Fruit fly (Drosophila melanogaster): ENCODE data around the gene CG31752.
A peak's percentile ranks its signal among the peaks of the same experiment; 100 is the strongest.

Gene CG31752

dm6 chr2L:18830587-18831528 lies 10.3 kb downstream of the CG31752 start, which contains the start of the genes CG17597 and ScpX:
Gene CG17597, minus strand, starts transcription at chr2L:18831153.
Gene ScpX, plus strand, starts transcription at chr2L:18831229.
- no peak for TF ChIP-seq usp (GFP tag; optimal IDR thresholded peaks at IDR 0.05)
- no peak for TF ChIP-seq CG8478 (optimal IDR thresholded peaks at IDR 0.05)
- no peak for TF ChIP-seq pan (optimal IDR thresholded peaks at IDR 0.05)
- no peak for TF ChIP-seq psq (optimal IDR thresholded peaks at IDR 0.05)
- no peak for TF ChIP-seq Dll (optimal IDR thresholded peaks at IDR 0.05)
- no peak for TF ChIP-seq EcR (GFP tag; optimal IDR thresholded peaks at IDR 0.05)

DNA sequence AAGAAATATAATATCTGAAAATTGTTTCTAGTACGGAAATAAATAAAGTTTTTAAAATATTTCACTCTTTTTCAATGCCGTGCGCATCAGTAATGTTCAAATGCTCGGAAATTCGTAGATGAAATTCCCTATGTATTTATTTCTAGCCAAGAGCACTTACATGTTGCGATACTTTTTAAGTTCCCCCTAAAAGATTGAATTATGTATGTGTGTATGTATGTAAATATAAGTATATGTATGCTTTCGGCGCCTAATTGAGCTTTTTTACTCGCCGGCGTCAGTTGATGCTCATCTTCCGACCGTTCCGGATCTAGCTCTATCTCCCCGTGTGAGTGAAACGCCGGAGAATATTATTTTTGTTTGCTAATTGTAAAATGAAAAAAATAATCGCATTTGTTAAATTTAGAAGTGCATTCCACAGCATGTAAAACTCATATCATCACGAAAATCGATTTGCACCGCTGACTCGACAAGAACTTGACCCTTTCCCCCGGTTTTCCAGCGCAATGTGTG lies 14.6 kb downstream of the CG31752 start, which contains the start of gene Ugt36E1:
Gene Ugt36E1 (plus strand): TSS at position 275 of the 513 bp plus-strand sequence.
- peak; percentile 30 for TF ChIP-seq pan (optimal IDR thresholded peaks at IDR 0.05)
- no peak for TF ChIP-seq Dll (optimal IDR thresholded peaks at IDR 0.05)
- no peak for TF ChIP-seq EcR (GFP tag; optimal IDR thresholded peaks at IDR 0.05)

DNA sequence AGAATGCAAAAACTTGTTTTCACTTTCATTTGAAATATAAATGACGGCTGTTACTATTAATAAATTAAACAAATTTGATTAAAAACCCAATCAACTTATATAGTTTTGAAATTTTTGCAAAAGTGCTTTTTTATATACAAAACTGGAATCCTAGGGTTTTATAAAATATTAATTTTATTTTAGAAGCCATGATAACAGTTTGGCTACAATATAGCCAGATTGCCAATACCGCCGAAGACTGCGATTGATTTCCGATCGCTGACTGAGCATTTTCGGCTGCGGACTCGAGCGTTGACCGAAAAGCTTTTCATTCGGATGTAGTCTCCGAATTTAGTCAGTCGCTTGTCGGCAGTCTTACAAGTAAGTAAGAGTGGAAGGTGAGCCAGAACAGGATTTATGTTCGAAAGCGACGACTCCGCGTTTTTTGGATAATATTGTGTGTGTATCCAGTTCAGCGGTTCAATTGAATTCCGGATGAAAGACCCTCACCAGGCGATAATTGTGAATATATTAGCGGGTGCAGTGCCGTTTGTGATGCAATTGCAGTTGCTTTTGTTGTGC lies 17.8 kb downstream of the CG31752 start, which contains the start of gene Ugt36D1:
Gene Ugt36D1 (plus strand): TSS at position 306 of the 561 bp plus-strand sequence.
- TF ChIP-seq psq (optimal IDR thresholded peaks at IDR 0.05) (no peak), EcR (GFP tag; optimal IDR thresholded peaks at IDR 0.05) (peak in 1 of 2 experiments; percentile 21), CG8478 (optimal IDR thresholded peaks at IDR 0.05) (no peak), usp (GFP tag; optimal IDR thresholded peaks at IDR 0.05) (no peak), Dll (optimal IDR thresholded peaks at IDR 0.05) (no peak), pan (optimal IDR thresholded peaks at IDR 0.05) (no peak)

DNA sequence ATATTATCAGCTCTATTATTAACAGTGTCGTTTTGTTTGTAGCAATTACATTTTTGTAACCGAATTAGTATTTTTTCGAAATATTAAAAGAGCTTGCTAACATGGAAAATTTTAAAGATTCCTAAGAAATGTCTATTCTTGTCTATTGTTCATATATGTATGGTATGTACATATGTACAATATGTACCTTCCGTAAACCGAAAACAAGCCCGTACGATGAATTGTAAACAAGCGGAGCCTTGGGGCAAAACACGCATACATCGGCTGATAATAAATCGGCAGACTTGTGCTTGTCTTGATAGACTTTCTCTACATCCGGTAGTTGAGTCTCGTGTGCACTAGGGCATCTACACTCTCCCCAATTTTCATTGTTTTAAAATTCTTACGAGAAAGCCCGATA lies 18.3 kb downstream of the CG31752 start:
- TF ChIP-seq EcR (GFP tag; optimal IDR thresholded peaks at IDR 0.05) (no peak), CG8478 (optimal IDR thresholded peaks at IDR 0.05) (no peak), Dll (optimal IDR thresholded peaks at IDR 0.05) (no peak), usp (GFP tag; optimal IDR thresholded peaks at IDR 0.05) (no peak), psq (optimal IDR thresholded peaks at IDR 0.05) (no peak), pan (optimal IDR thresholded peaks at IDR 0.05) (no peak)

DNA sequence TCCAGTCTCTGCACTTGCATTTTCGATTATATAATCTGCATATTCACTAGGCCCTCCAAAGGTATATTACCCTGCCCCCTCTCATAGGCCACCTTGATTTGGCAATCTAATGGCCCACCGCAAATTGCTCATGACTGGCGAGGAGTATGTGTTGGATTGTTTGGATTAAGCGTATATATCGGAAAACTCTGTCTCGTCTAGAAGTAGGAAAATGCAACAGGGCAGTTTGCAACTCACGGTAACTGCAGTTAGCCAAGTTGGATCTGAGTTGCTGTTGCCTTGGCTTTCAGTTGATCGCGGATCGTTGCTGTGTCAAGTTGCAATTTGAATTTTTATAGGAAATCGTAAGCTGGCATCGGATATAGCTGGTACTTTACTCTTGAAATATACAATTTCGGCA lies 22.1 kb downstream of the CG31752 start, which contains the start of gene Ugt36F1:
Gene Ugt36F1 (plus strand): TSS at position 301 of the 400 bp plus-strand sequence.
- TF ChIP-seq psq (optimal IDR thresholded peaks at IDR 0.05): no peak
- no peak for TF ChIP-seq CG8478 (optimal IDR thresholded peaks at IDR 0.05)
- TF ChIP-seq EcR (GFP tag; optimal IDR thresholded peaks at IDR 0.05): no peak
- TF ChIP-seq pan (optimal IDR thresholded peaks at IDR 0.05): no peak
- TF ChIP-seq Dll (optimal IDR thresholded peaks at IDR 0.05): no peak
- no peak for TF ChIP-seq usp (GFP tag; optimal IDR thresholded peaks at IDR 0.05)

DNA sequence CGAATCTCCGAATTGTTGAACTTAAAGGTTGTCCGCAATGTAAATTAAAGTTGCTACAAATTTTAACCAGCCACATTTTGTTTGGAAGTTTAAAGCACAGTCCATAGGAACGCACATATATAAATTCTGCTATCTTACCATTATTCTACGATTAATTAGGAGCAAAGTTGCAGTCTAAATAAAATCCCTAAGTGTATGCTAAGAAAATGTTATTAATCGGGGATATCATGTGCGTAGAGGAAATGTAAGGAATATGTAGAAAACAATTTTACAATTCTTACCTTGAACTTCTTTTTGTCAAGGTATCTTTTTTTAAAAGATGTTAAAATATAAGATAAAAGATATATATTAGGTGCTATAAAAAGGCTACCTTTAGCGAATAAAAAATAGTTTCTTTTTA lies 22.7 kb downstream of the CG31752 start:
- TF ChIP-seq pan (optimal IDR thresholded peaks at IDR 0.05) (no peak), usp (GFP tag; optimal IDR thresholded peaks at IDR 0.05) (no peak), psq (optimal IDR thresholded peaks at IDR 0.05) (no peak), CG8478 (optimal IDR thresholded peaks at IDR 0.05) (no peak), Dll (optimal IDR thresholded peaks at IDR 0.05) (no peak), EcR (GFP tag; optimal IDR thresholded peaks at IDR 0.05) (no peak)

- TF ChIP-seq Dll (optimal IDR thresholded peaks at IDR 0.05) (no peak), psq (optimal IDR thresholded peaks at IDR 0.05) (no peak), EcR (GFP tag; optimal IDR thresholded peaks at IDR 0.05) (no peak), CG8478 (optimal IDR thresholded peaks at IDR 0.05) (no peak), pan (optimal IDR thresholded peaks at IDR 0.05) (no peak), usp (GFP tag; optimal IDR thresholded peaks at IDR 0.05) (no peak)
Measured at dm6 chr2L:18815194-18815593, 25.9 kb downstream of the CG31752 start.

DNA sequence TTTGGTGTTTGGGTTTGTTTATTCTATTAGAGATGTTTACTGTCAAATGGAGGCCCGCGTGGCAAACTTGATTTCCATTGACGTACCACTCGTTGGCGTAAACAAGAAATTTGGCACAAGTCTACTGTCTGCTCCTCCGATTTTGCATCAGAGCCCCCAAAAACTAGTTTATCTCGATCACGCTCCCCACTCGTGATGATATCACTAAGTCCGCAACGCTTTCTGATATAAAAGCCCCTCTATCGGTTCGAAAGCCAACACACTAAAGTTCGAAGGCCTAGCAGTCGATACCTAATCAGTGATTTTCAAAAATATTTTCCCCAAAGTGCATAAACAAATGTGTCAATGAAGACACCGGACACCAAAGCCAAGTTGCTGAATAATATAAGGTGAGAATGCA lies 28.4 kb downstream of the CG31752 start:
- no peak for TF ChIP-seq Dll (optimal IDR thresholded peaks at IDR 0.05)
- no peak for TF ChIP-seq psq (optimal IDR thresholded peaks at IDR 0.05)
- TF ChIP-seq pan (optimal IDR thresholded peaks at IDR 0.05): no peak
- no peak for TF ChIP-seq EcR (GFP tag; optimal IDR thresholded peaks at IDR 0.05)
- TF ChIP-seq usp (GFP tag; optimal IDR thresholded peaks at IDR 0.05): no peak
- TF ChIP-seq CG8478 (optimal IDR thresholded peaks at IDR 0.05): no peak

DNA sequence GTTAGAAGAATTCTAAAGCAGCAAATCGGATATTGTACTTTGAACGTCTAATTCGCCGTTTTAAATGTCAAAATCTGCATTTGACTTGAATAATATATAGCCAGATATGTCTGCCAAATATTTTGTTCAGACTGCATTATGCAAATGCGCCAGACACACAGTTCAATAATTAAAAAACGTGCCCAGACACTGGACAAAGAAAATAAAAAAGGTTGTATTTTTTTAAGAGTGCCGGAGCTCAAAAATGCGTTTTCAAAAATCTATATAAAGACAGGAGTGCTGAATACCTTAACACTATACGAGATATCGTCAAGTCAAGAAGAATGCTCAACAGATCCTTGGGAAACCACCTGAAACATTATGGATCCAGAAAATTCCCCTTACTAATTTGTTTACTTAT lies 28.8 kb downstream of the CG31752 start, which contains the start of the genes CG17325 and CG42305:
Gene CG17325 (plus strand): TSS at position 301 of the 400 bp plus-strand sequence.
Gene CG42305 (plus strand): TSS at position 301 of the 400 bp plus-strand sequence.
- no peak for TF ChIP-seq Dll (optimal IDR thresholded peaks at IDR 0.05)
- TF ChIP-seq psq (optimal IDR thresholded peaks at IDR 0.05): no peak
- no peak for TF ChIP-seq CG8478 (optimal IDR thresholded peaks at IDR 0.05)
- no peak for TF ChIP-seq pan (optimal IDR thresholded peaks at IDR 0.05)
- TF ChIP-seq usp (GFP tag; optimal IDR thresholded peaks at IDR 0.05): no peak
- no peak for TF ChIP-seq EcR (GFP tag; optimal IDR thresholded peaks at IDR 0.05)

DNA sequence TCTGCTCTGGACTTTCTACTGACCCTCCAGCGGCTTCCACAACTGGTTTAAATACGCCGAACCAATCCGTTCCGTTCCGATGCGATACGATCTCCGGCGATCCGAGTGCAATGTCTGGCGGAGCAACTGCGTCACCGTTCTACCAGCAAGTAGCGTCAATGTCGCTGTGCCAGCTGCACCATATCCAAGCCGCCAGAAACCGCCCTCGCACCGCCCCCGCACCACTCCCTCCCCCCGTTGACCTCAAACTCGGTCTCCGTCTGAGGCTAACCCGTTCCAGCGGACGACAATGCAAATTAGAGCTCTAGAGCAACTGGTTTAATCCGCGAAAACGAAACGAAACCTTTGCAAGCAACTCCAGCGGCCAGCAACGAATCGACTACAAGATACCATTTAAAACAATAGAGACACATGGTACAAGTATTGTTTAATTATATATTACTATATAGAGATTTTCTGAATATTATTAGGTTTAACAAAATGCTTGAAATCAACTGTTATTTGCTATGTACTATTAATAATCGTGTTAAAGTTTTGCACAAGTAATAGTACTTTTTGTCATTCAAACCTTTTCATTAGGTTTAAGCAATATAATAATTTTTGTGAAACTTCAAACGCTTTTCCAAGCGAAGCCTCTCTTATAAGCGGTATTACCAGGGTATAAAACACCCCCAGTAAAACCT lies 30.0 kb downstream of the CG31752 start, which contains the start of the genes CG10570 and CG42502:
Gene CG10570 (minus strand): TSS at position 293 of the 683 bp plus-strand sequence.
Gene CG42502 (minus strand): TSS at position 293 of the 683 bp plus-strand sequence.
- no peak for TF ChIP-seq usp (GFP tag; optimal IDR thresholded peaks at IDR 0.05)
- TF ChIP-seq pan (optimal IDR thresholded peaks at IDR 0.05): peak; percentile 73

dm6 chr2L:18809486-18809885 lies 31.6 kb downstream of the CG31752 start:
- no peak for TF ChIP-seq usp (GFP tag; optimal IDR thresholded peaks at IDR 0.05)

All from whole organism.